Fruit fly (Drosophila melanogaster) whole organism, prepupa: ENCODE results near the gene kek5.

Experiments used
- Blimp-1 ChIP-seq: fragments of 200-800 bp; sonication (Bioruptor generic); optimal IDR thresholded peaks from 3 replicates; lab custom pipeline; 2017; ENCODE audit warnings: missing biosample characterization, missing genetic modification characterization, mild to moderate bottlenecking, moderate library complexity, missing genetic modification reagents
- CG11762 ChIP-seq: fragments of 200-800 bp; sonication (Bioruptor generic); optimal IDR thresholded peaks from 3 replicates; lab custom pipeline; 2016; ENCODE audit warnings: missing biosample characterization, missing genetic modification characterization; ENCODE audit not compliant: insufficient read depth
- CG11902 ChIP-seq: fragments of 200-800 bp; sonication (Bioruptor generic); optimal IDR thresholded peaks from 3 replicates; lab custom pipeline; 2016; ENCODE audit warnings: missing biosample characterization, missing genetic modification characterization
- CG15336 ChIP-seq: fragments of 200-800 bp; sonication (Bioruptor generic); IDR thresholded peaks from 2 replicates; pipeline ENCODE4 v1.3.6; 2022; ENCODE audit warnings: missing biosample characterization, missing genetic modification characterization
- CG1621 ChIP-seq: fragments of 200-800 bp; sonication (Bioruptor generic); optimal IDR thresholded peaks from 3 replicates; lab custom pipeline; 2018; ENCODE audit warnings: missing biosample characterization, mild to moderate bottlenecking, missing genetic modification characterization
- CG16779 ChIP-seq: fragments of 200-800 bp; sonication (Bioruptor generic); optimal IDR thresholded peaks from 3 replicates; lab custom pipeline; 2017; ENCODE audit warnings: missing biosample characterization, mild to moderate bottlenecking, missing genetic modification characterization
- CG31627 ChIP-seq: fragments of 200-800 bp; sonication (Bioruptor generic); optimal IDR thresholded peaks from 3 replicates; lab custom pipeline; 2016; ENCODE audit warnings: missing biosample characterization, missing genetic modification characterization
- CG32006 ChIP-seq: fragments of 200-800 bp; sonication (Bioruptor generic); optimal IDR thresholded peaks from 3 replicates; lab custom pipeline; 2017; ENCODE audit warnings: missing biosample characterization, mild to moderate bottlenecking, missing genetic modification characterization
- CG34406 ChIP-seq: fragments of 200-800 bp; sonication (Bioruptor generic); optimal IDR thresholded peaks from 3 replicates; lab custom pipeline; 2016; ENCODE audit warnings: missing biosample characterization, missing genetic modification characterization
- CG3919 ChIP-seq: fragments of 200-800 bp; sonication (Bioruptor generic); optimal IDR thresholded peaks from 3 replicates; lab custom pipeline; 2016; ENCODE audit warnings: missing biosample characterization, missing genetic modification characterization
- CG6792 ChIP-seq: fragments of 200-800 bp; sonication (Bioruptor generic); optimal IDR thresholded peaks from 3 replicates; lab custom pipeline; 2016; ENCODE audit warnings: missing biosample characterization, missing genetic modification characterization
- CG6808 ChIP-seq: fragments of 200-800 bp; sonication (Bioruptor generic); optimal IDR thresholded peaks from 3 replicates; lab custom pipeline; 2017; ENCODE audit warnings: missing biosample characterization, missing genetic modification characterization, mild to moderate bottlenecking, moderate library complexity, missing genetic modification reagents
- CG7368 ChIP-seq: fragments of 200-800 bp; sonication (Bioruptor generic); optimal IDR thresholded peaks from 3 replicates; lab custom pipeline; 2016; ENCODE audit warnings: missing biosample characterization, missing genetic modification characterization
- CG8119 ChIP-seq: fragments of 200-800 bp; sonication (Bioruptor generic); IDR thresholded peaks from 3 replicates; pipeline ENCODE4 v1.3.6; 2022; ENCODE audit warnings: missing biosample characterization, missing genetic modification characterization
- CG9139 ChIP-seq: fragments of 200-800 bp; sonication (Bioruptor generic); optimal IDR thresholded peaks from 3 replicates; lab custom pipeline; 2017; ENCODE audit warnings: missing biosample characterization, mild to moderate bottlenecking, missing genetic modification characterization
- Eip75B ChIP-seq: fragments of 200-800 bp; sonication (Bioruptor generic); optimal IDR thresholded peaks from 3 replicates; lab custom pipeline; 2016; ENCODE audit warnings: missing biosample characterization, missing genetic modification characterization
- Eip78C ChIP-seq: fragments of 200-800 bp; sonication (Bioruptor generic); peaks from one replicate; lab custom pipeline; 2016; ENCODE audit warnings: missing biosample characterization, missing genetic modification characterization
- Eip93F ChIP-seq: fragments of 200-800 bp; sonication (Bioruptor generic); optimal IDR thresholded peaks from 2 replicates; lab custom pipeline; 2016; ENCODE audit warnings: missing biosample characterization, mild to moderate bottlenecking, missing genetic modification characterization
- Ets96B ChIP-seq: fragments of 200-800 bp; optimal IDR thresholded peaks from 2 replicates; lab custom pipeline; 2019; ENCODE audit warnings: missing biosample characterization, mild to moderate bottlenecking, missing genetic modification characterization, moderate library complexity
- Gug ChIP-seq: fragments of 200-800 bp; sonication (Bioruptor generic); IDR thresholded peaks from 2 replicates; pipeline ENCODE4 v1.3.6; 2022; ENCODE audit warnings: missing biosample characterization, missing genetic modification characterization
- Hr39 ChIP-seq: fragments of 200-800 bp; sonication (Bioruptor generic); optimal IDR thresholded peaks from 2 replicates; lab custom pipeline; 2016; ENCODE audit warnings: missing biosample characterization, missing genetic modification characterization
- Hr4 ChIP-seq: fragments of 200-800 bp; sonication (Bioruptor generic); optimal IDR thresholded peaks from 3 replicates; lab custom pipeline; 2016; ENCODE audit warnings: missing biosample characterization, missing genetic modification characterization
- Lpt ChIP-seq: fragments of 200-800 bp; sonication (Bioruptor generic); optimal IDR thresholded peaks from 3 replicates; lab custom pipeline; 2016; ENCODE audit warnings: missing biosample characterization, missing genetic modification characterization
- Met ChIP-seq: fragments of 200-800 bp; sonication (Bioruptor generic); optimal IDR thresholded peaks from 3 replicates; lab custom pipeline; 2016; ENCODE audit warnings: missing biosample characterization, missing genetic modification characterization
- OdsH ChIP-seq: fragments of 200-800 bp; sonication (Bioruptor generic); optimal IDR thresholded peaks from 3 replicates; lab custom pipeline; 2016; ENCODE audit warnings: missing biosample characterization, missing genetic modification characterization
- Smox ChIP-seq: fragments of 200-800 bp; sonication (Bioruptor generic); optimal IDR thresholded peaks from 3 replicates; lab custom pipeline; 2016; ENCODE audit warnings: missing biosample characterization, missing genetic modification characterization
- Sox102F ChIP-seq: fragments of 200-800 bp; sonication (Bioruptor generic); optimal IDR thresholded peaks from 2 replicates; lab custom pipeline; 2016; ENCODE audit warnings: missing biosample characterization, mild to moderate bottlenecking, missing genetic modification characterization
- Sox15 ChIP-seq: fragments of 200-800 bp; sonication (Bioruptor generic); optimal IDR thresholded peaks from 3 replicates; lab custom pipeline; 2016; ENCODE audit warnings: missing biosample characterization, missing genetic modification characterization
- achi ChIP-seq: fragments of 200-800 bp; sonication (Bioruptor generic); optimal IDR thresholded peaks from 3 replicates; lab custom pipeline; 2016; ENCODE audit warnings: missing biosample characterization, missing genetic modification characterization
- cyc ChIP-seq: fragments of 200-800 bp; sonication (Bioruptor generic); optimal IDR thresholded peaks from 3 replicates; lab custom pipeline; 2016; ENCODE audit warnings: missing biosample characterization, missing genetic modification characterization
- dac ChIP-seq: fragments of 200-800 bp; sonication (Bioruptor generic); optimal IDR thresholded peaks from 2 replicates; lab custom pipeline; 2017; ENCODE audit warnings: missing biosample characterization, mild to moderate bottlenecking, missing genetic modification characterization
- dsx ChIP-seq: fragments of 200-800 bp; optimal IDR thresholded peaks from 3 replicates; lab custom pipeline; 2019; ENCODE audit warnings: missing biosample characterization, mild to moderate bottlenecking, missing genetic modification characterization, moderate library complexity; ENCODE audit not compliant: poor library complexity, severe bottlenecking
- eg ChIP-seq: fragments of 200-800 bp; sonication (Bioruptor generic); IDR thresholded peaks from 3 replicates; pipeline ENCODE4 v1.3.6; 2022; ENCODE audit warnings: missing biosample characterization, missing genetic modification characterization
- esn ChIP-seq: fragments of 200-800 bp; sonication (Bioruptor generic); optimal IDR thresholded peaks from 2 replicates; lab custom pipeline; 2016; ENCODE audit warnings: missing biosample characterization, mild to moderate bottlenecking, missing genetic modification characterization, moderate library complexity
- fd85E ChIP-seq: fragments of 200-800 bp; sonication (Bioruptor generic); optimal IDR thresholded peaks from 3 replicates; lab custom pipeline; 2016; ENCODE audit warnings: missing biosample characterization, missing genetic modification characterization
- lz ChIP-seq: fragments of 200-800 bp; sonication (Bioruptor generic); optimal IDR thresholded peaks from 3 replicates; lab custom pipeline; 2016; ENCODE audit warnings: missing biosample characterization, missing genetic modification characterization
- net ChIP-seq: fragments of 200-800 bp; sonication (Bioruptor generic); optimal IDR thresholded peaks from 3 replicates; lab custom pipeline; 2016; ENCODE audit warnings: missing biosample characterization, missing genetic modification characterization
- pdm3 ChIP-seq: fragments of 200-800 bp; sonication (Bioruptor generic); optimal IDR thresholded peaks from 3 replicates; lab custom pipeline; 2016; ENCODE audit warnings: missing biosample characterization, missing genetic modification characterization
- salr ChIP-seq, 2 experiments: fragments of 200-800 bp; sonication (Bioruptor generic); optimal IDR thresholded peaks; 3 replicates each; lab custom pipeline; 2016 to 2018; ENCODE audit warnings: missing biosample characterization in 2 of 2, missing genetic modification characterization in 2 of 2, mild to moderate bottlenecking in 1 of 2
- ss ChIP-seq, 2 experiments: fragments of 200-800 bp; sonication (Bioruptor generic); optimal IDR thresholded peaks; 2 replicates in 1 of 2; 3 replicates in 1 of 2; lab custom pipeline; 2017 to 2018; ENCODE audit warnings: mild to moderate bottlenecking in 2 of 2, missing biosample characterization in 2 of 2, missing genetic modification characterization in 2 of 2, moderate library complexity in 1 of 2
- topi ChIP-seq: fragments of 200-800 bp; sonication (Bioruptor generic); optimal IDR thresholded peaks from 3 replicates; lab custom pipeline; 2016; ENCODE audit warnings: missing biosample characterization, missing genetic modification characterization
- vri ChIP-seq: fragments of 200-800 bp; sonication (Bioruptor generic); optimal IDR thresholded peaks from 3 replicates; lab custom pipeline; 2016; ENCODE audit warnings: missing biosample characterization, mild to moderate bottlenecking, missing genetic modification characterization

kek5 gene

dm6 chrX:19325729-19326473 is 27.1 kb upstream of the kek5 start:
- peak; percentile 9 for TF ChIP-seq esn (GFP tag; lab: Kevin White, UChicago)
- TF ChIP-seq Eip78C, result peak; percentile 59
- peak; percentile 24 for TF ChIP-seq Met (GFP tag; lab: Kevin White, UChicago)
- no peak for TF ChIP-seq CG9139 (GFP tag; lab: Kevin White, UChicago)
- no peak for TF ChIP-seq CG32006
- TF ChIP-seq CG3919 (GFP tag; lab: Kevin White, UChicago), result peak; percentile 7
- peak; percentile 58 for TF ChIP-seq dsx

- TF ChIP-seq lz (GFP tag; lab: Kevin White, UChicago), result no peak
- TF ChIP-seq pdm3 (GFP tag; lab: Kevin White, UChicago), result no peak
- no peak for TF ChIP-seq CG1621
- TF ChIP-seq dsx, result no peak
- TF ChIP-seq Sox102F, result no peak
- no peak for TF ChIP-seq CG31627
- TF ChIP-seq Smox (GFP tag; lab: Kevin White, UChicago), result no peak
- TF ChIP-seq CG9139 (GFP tag; lab: Kevin White, UChicago), result no peak
- no peak for TF ChIP-seq CG6808 (GFP tag; lab: Kevin White, UChicago)
These were observed 26.3 kb upstream of the kek5 start for dm6 chrX:19326730-19327129.

- TF ChIP-seq Hr39 (GFP tag; lab: Kevin White, UChicago), result no peak
- no peak for TF ChIP-seq CG9139 (GFP tag; lab: Kevin White, UChicago)
- no peak for TF ChIP-seq CG8119 (GFP tag; lab: Robert Waterston, UW)
- TF ChIP-seq CG11762 (GFP tag; lab: Kevin White, UChicago), result no peak
- no peak for TF ChIP-seq CG34406
- TF ChIP-seq dac, result no peak
- TF ChIP-seq Gug (GFP tag; lab: Robert Waterston, UW), result no peak
- TF ChIP-seq vri (GFP tag; lab: Kevin White, UChicago), result no peak
- no peak for TF ChIP-seq esn (GFP tag; lab: Kevin White, UChicago)
- no peak for TF ChIP-seq CG7368 (GFP tag; lab: Kevin White, UChicago)
These were observed 4.8 kb upstream of the kek5 start, which contains the start of gene nAChRalpha7 for dm6 chrX:19348222-19348621. TSS of gene nAChRalpha7 (minus strand) at chrX:19348447.

dm6 chrX:19348835-19349466 is 4.0 kb upstream of the kek5 start:
- TF ChIP-seq CG6792, result peak; percentile 45
- no peak for TF ChIP-seq topi (GFP tag; lab: Kevin White, UChicago)
- TF ChIP-seq Blimp-1 (GFP tag; lab: Kevin White, UChicago), result no peak
- no peak for TF ChIP-seq Ets96B (tag; lab: Kevin White, UChicago)
- TF ChIP-seq CG8119 (GFP tag; lab: Robert Waterston, UW), result no peak
- peak; percentile 41 for TF ChIP-seq CG31627
- peak; percentile 12 for TF ChIP-seq lz (GFP tag; lab: Kevin White, UChicago)
- TF ChIP-seq Eip93F, result no peak
- TF ChIP-seq CG6808 (GFP tag; lab: Kevin White, UChicago), result no peak
- peak; percentile 27 for TF ChIP-seq net (GFP tag; lab: Kevin White, UChicago)
- TF ChIP-seq achi, result peak; percentile 55
- TF ChIP-seq CG16779 (tag; lab: Kevin White, UChicago), result no peak
- peak; percentile 63 for TF ChIP-seq esn (GFP tag; lab: Kevin White, UChicago)
- no peak for TF ChIP-seq eg (GFP tag; lab: Robert Waterston, UW)
- no peak for TF ChIP-seq ss (GFP tag; optimal IDR thresholded peaks at IDR 0.05; lab: Kevin White, UChicago)
- TF ChIP-seq cyc (GFP tag; lab: Kevin White, UChicago), result no peak
- peak in 1 of 2 experiments; percentile 15 for TF ChIP-seq salr (GFP tag; optimal IDR thresholded peaks at IDR 0.05; lab: Kevin White, UChicago)
- no peak for TF ChIP-seq CG11902 (GFP tag; lab: Kevin White, UChicago)
- TF ChIP-seq OdsH (GFP tag; lab: Kevin White, UChicago), result peak; percentile 58
- TF ChIP-seq Smox (GFP tag; lab: Kevin White, UChicago), result peak; percentile 35
- TF ChIP-seq Eip75B (GFP tag; lab: Kevin White, UChicago), result no peak
- TF ChIP-seq Hr4 (GFP tag; lab: Kevin White, UChicago), result peak; percentile 15
- TF ChIP-seq Hr39 (GFP tag; lab: Kevin White, UChicago), result peak; percentile 30
- no peak for TF ChIP-seq dac
- no peak for TF ChIP-seq fd85E
- TF ChIP-seq Sox15 (GFP tag; lab: Kevin White, UChicago), result no peak
- TF ChIP-seq CG7368 (GFP tag; lab: Kevin White, UChicago), result no peak
- TF ChIP-seq Lpt (GFP tag; lab: Kevin White, UChicago), result peak; percentile 35
- no peak for TF ChIP-seq CG15336 (GFP tag; lab: Robert Waterston, UW)
- TF ChIP-seq dsx, result no peak
- TF ChIP-seq vri (GFP tag; lab: Kevin White, UChicago), result no peak
